Worm (Caenorhabditis elegans) whole organism, early embryonic: Measurements from ENCODE around the gene col-85.

Experiments used
- F13C5.2 ChIP-seq: sonication (generic microtip); optimal IDR thresholded peaks from 2 replicates; lab custom pipeline; 2017; ENCODE audit warnings: mild to moderate bottlenecking, missing genetic modification characterization, inconsistent platforms, missing compliant biosample characterization
- aly-1 ChIP-seq: sonication (generic microtip); optimal IDR thresholded peaks from 2 replicates; lab custom pipeline; 2016; ENCODE audit warnings: missing genetic modification characterization, missing compliant biosample characterization
- ama-1 ChIP-seq: fragments of 150-350 bp; optimal IDR thresholded peaks from 2 replicates; lab custom pipeline; 2014
- ceh-13 ChIP-seq: fragments of 200-800 bp; sonication (Bioruptor generic); optimal IDR thresholded peaks from 2 replicates; lab custom pipeline; 2018; ENCODE audit warnings: mild to moderate bottlenecking, missing genetic modification characterization, missing compliant biosample characterization
- ceh-36 ChIP-seq: sonication (generic microtip); optimal IDR thresholded peaks from 2 replicates; lab custom pipeline; 2016; ENCODE audit warnings: missing genetic modification characterization, inconsistent platforms, missing compliant biosample characterization
- flt-1 ChIP-seq: fragments of 200-800 bp; sonication (Bioruptor generic); IDR thresholded peaks from 2 replicates; pipeline ENCODE4 v1.3.6; 2022; ENCODE audit warnings: missing genetic modification characterization, missing compliant biosample characterization
- hmbx-1 ChIP-seq: sonication (generic microtip); optimal IDR thresholded peaks from 2 replicates; lab custom pipeline; 2016; ENCODE audit warnings: mild to moderate bottlenecking, missing genetic modification characterization, missing compliant biosample characterization
- pes-1 ChIP-seq: fragments of 200-800 bp; sonication (Bioruptor generic); IDR thresholded peaks from 2 replicates; pipeline ENCODE4 v1.3.6; 2022; ENCODE audit warnings: missing genetic modification reagents, missing genetic modification characterization, missing compliant biosample characterization
- scrt-1 ChIP-seq: fragments of 200-800 bp; sonication (Bioruptor generic); IDR thresholded peaks from 2 replicates; pipeline ENCODE4 v1.3.6; 2022; ENCODE audit warnings: missing genetic modification characterization, missing compliant biosample characterization
- sea-1 ChIP-seq: fragments of 200-800 bp; sonication (Bioruptor generic); conservative IDR thresholded peaks from 2 replicates; pipeline ENCODE4 v1.3.6; 2022; ENCODE audit warnings: missing genetic modification characterization, missing compliant biosample characterization
- tbx-11 ChIP-seq: fragments of 200-800 bp; sonication (Bioruptor generic); IDR thresholded peaks from 2 replicates; pipeline ENCODE4 v1.3.6; 2022; ENCODE audit warnings: missing genetic modification characterization, missing compliant biosample characterization
- tbx-37 ChIP-seq: fragments of 200-800 bp; sonication (Bioruptor generic); conservative IDR thresholded peaks from 2 replicates; pipeline ENCODE4 v1.3.6; 2022; ENCODE audit warnings: missing genetic modification reagents, missing genetic modification characterization, missing compliant biosample characterization
- tra-4 ChIP-seq: sonication (generic microtip); optimal IDR thresholded peaks from 2 replicates; lab custom pipeline; 2017; ENCODE audit warnings: missing genetic modification characterization, missing compliant biosample characterization

ce11 chrII:12465557-12465956 is 29.3 kb downstream of the col-85 start, which contains the start of gene sre-37:
- TF ChIP-seq ama-1 (no peak), tbx-37 (GFP tag; lab: Robert Waterston, UW) (no peak), aly-1 (tag; lab: Kevin White, UChicago) (no peak), hmbx-1 (no peak), F13C5.2 (tag; lab: Kevin White, UChicago) (no peak), tra-4 (tag; lab: Kevin White, UChicago) (no peak), flt-1 (GFP tag; lab: Robert Waterston, UW) (no peak), ceh-36 (no peak), sea-1 (GFP tag; lab: Robert Waterston, UW) (no peak), tbx-11 (GFP tag; lab: Robert Waterston, UW) (no peak), ceh-13 (GFP tag; lab: Kevin White, UChicago) (no peak), pes-1 (GFP tag; lab: Robert Waterston, UW) (no peak), scrt-1 (no peak)
